Worm (Caenorhabditis elegans) whole organism, L4 larva: ENCODE data around the gene K08F9.1.
A peak's percentile ranks its signal among the peaks of the same experiment; 100 is the strongest.

Experiments used
- F10B5.3 ChIP-seq: sonication (generic microtip); optimal IDR thresholded peaks from 2 replicates; lab custom pipeline; 2016; ENCODE audit warnings: mild to moderate bottlenecking, missing genetic modification characterization, missing compliant biosample characterization
- F37D6.2 ChIP-seq: sonication (generic microtip); optimal IDR thresholded peaks from 2 replicates; lab custom pipeline; 2016; ENCODE audit warnings: mild to moderate bottlenecking, missing genetic modification characterization, missing compliant biosample characterization
- F49E8.2 ChIP-seq: sonication (generic microtip); optimal IDR thresholded peaks from 2 replicates; lab custom pipeline; 2016; ENCODE audit warnings: missing compliant biosample characterization, mild to moderate bottlenecking, missing genetic modification characterization, borderline replicate concordance
- T20F7.1 ChIP-seq: fragments of 200-800 bp; sonication (Bioruptor generic); optimal IDR thresholded peaks from 2 replicates; lab custom pipeline; 2018; ENCODE audit warnings: mild to moderate bottlenecking, missing genetic modification characterization, missing compliant biosample characterization
- T26A8.4 ChIP-seq: fragments of 200-800 bp; sonication (Bioruptor generic); IDR thresholded peaks from 2 replicates; pipeline ENCODE4 v1.3.6; 2022; ENCODE audit warnings: missing genetic modification characterization, missing compliant biosample characterization
- Y105C5A.15 ChIP-seq: fragments of 200-800 bp; sonication (Bioruptor generic); IDR thresholded peaks from 2 replicates; pipeline ENCODE4 v1.3.6; 2022; ENCODE audit warnings: missing genetic modification characterization, missing compliant biosample characterization
- Y48G9A.11 ChIP-seq: fragments of 200-800 bp; sonication (Bioruptor generic); IDR thresholded peaks from 2 replicates; pipeline ENCODE4 v1.3.6; 2022; ENCODE audit warnings: missing genetic modification reagents, missing genetic modification characterization, missing compliant biosample characterization
- Y5F2A.4 ChIP-seq: fragments of 200-800 bp; sonication (Bioruptor generic); optimal IDR thresholded peaks from 2 replicates; lab custom pipeline; 2018; ENCODE audit warnings: mild to moderate bottlenecking, missing genetic modification characterization, missing compliant biosample characterization
- ZK337.2 ChIP-seq: fragments of 200-800 bp; sonication (Bioruptor generic); IDR thresholded peaks from 2 replicates; pipeline ENCODE4 v1.3.6; 2022; ENCODE audit warnings: missing genetic modification reagents, missing genetic modification characterization, missing compliant biosample characterization
- ZK546.5 ChIP-seq, 2 experiments: sonication (generic microtip); optimal IDR thresholded peaks; 2 replicates each; lab custom pipeline; 2017; ENCODE audit warnings: missing biosample characterization in 2 of 2, missing genetic modification characterization in 2 of 2
- ama-1 ChIP-seq: fragments of 150-350 bp; optimal IDR thresholded peaks from 2 replicates; lab custom pipeline; 2014; ENCODE audit warnings: inconsistent platforms, mixed read lengths
- ceh-28 ChIP-seq: fragments of 150-350 bp; optimal IDR thresholded peaks from 2 replicates; lab custom pipeline; 2014; ENCODE audit warnings: missing biosample characterization, missing genetic modification reagents, missing genetic modification characterization
- ceh-44 ChIP-seq: fragments of 200-800 bp; sonication (Bioruptor generic); IDR thresholded peaks from 2 replicates; pipeline ENCODE4 v1.3.6; 2022; ENCODE audit warnings: missing genetic modification reagents, missing genetic modification characterization, missing compliant biosample characterization
- ces-1 ChIP-seq: fragments of 150-350 bp; sonication (generic microtip); optimal IDR thresholded peaks from 4 replicates; lab custom pipeline; 2014; ENCODE audit warnings: missing biosample characterization, missing genetic modification reagents, missing genetic modification characterization
- cey-2 ChIP-seq: sonication (generic microtip); optimal IDR thresholded peaks from 3 replicates; lab custom pipeline; 2017; ENCODE audit warnings: missing genetic modification characterization, mild to moderate bottlenecking, missing compliant biosample characterization, antibody characterized with exemption, borderline replicate concordance; ENCODE audit not compliant: insufficient read depth
- daf-16 ChIP-seq, 3 experiments: sonication (generic microtip); optimal IDR thresholded peaks; 2 replicates each; lab custom pipeline; 2016 to 2017; ENCODE audit warnings: missing genetic modification characterization in 3 of 3, missing genetic modification reagents in 3 of 3, mild to moderate bottlenecking in 2 of 3, missing compliant biosample characterization in 2 of 3, missing biosample characterization in 1 of 3, moderate library complexity in 1 of 3
- daf-8 ChIP-seq: fragments of 200-800 bp; sonication (Bioruptor generic); IDR thresholded peaks from 2 replicates; pipeline ENCODE4 v1.3.6; 2022; ENCODE audit warnings: missing genetic modification characterization, missing compliant biosample characterization
- dmd-9 ChIP-seq: fragments of 200-800 bp; sonication (Bioruptor generic); IDR thresholded peaks from 2 replicates; pipeline ENCODE4 v1.3.6; 2022; ENCODE audit warnings: missing genetic modification reagents, missing genetic modification characterization, missing compliant biosample characterization
- dpl-1 ChIP-seq: fragments of 150-350 bp; optimal IDR thresholded peaks from 2 replicates; lab custom pipeline; 2014; ENCODE audit warnings: missing biosample characterization, missing genetic modification reagents, missing genetic modification characterization
- duxl-1 ChIP-seq: sonication (generic microtip); optimal IDR thresholded peaks from 2 replicates; lab custom pipeline; 2016; ENCODE audit warnings: mild to moderate bottlenecking, missing genetic modification characterization, moderate library complexity, missing compliant biosample characterization; ENCODE audit not compliant: poor library complexity
- dve-1 ChIP-seq: sonication (generic microtip); optimal IDR thresholded peaks from 2 replicates; lab custom pipeline; 2017; ENCODE audit warnings: antibody characterized with exemption, mild to moderate bottlenecking, missing genetic modification characterization, missing compliant biosample characterization; ENCODE audit not compliant: insufficient read depth
- egl-43 ChIP-seq: fragments of 200-800 bp; sonication (Bioruptor generic); IDR thresholded peaks from 2 replicates; pipeline ENCODE4 v1.3.6; 2022; ENCODE audit warnings: missing genetic modification reagents, missing genetic modification characterization, missing compliant biosample characterization
- fkh-10 ChIP-seq: fragments of 150-350 bp; optimal IDR thresholded peaks from 2 replicates; lab custom pipeline; 2014; ENCODE audit warnings: missing biosample characterization, missing genetic modification reagents, missing genetic modification characterization
- hif-1 ChIP-seq, 2 experiments: sonication (generic microtip); optimal IDR thresholded peaks; 2 replicates each; lab custom pipeline; 2016 to 2017; ENCODE audit warnings: missing compliant biosample characterization in 2 of 2, missing genetic modification characterization in 2 of 2, missing genetic modification reagents in 2 of 2, missing genotype in 2 of 2, mild to moderate bottlenecking in 1 of 2
- hlh-11 ChIP-seq: fragments of 200-800 bp; sonication (Bioruptor generic); optimal IDR thresholded peaks from 2 replicates; lab custom pipeline; 2018; ENCODE audit warnings: mild to moderate bottlenecking, missing genetic modification characterization, missing compliant biosample characterization
- hmg-1.1 ChIP-seq: fragments of 200-800 bp; sonication (Bioruptor generic); IDR thresholded peaks from 2 replicates; pipeline ENCODE4 v1.3.6; 2022; ENCODE audit warnings: missing genetic modification reagents, missing genetic modification characterization, missing compliant biosample characterization
- lin-15B ChIP-seq: fragments of 150-350 bp; sonication (generic microtip); optimal IDR thresholded peaks from 3 replicates; lab custom pipeline; 2014; ENCODE audit warnings: missing biosample characterization, missing genetic modification characterization
- lin-38 ChIP-seq: fragments of 200-800 bp; sonication (Bioruptor generic); IDR thresholded peaks from 2 replicates; pipeline ENCODE4 v1.3.6; 2022; ENCODE audit warnings: missing genetic modification reagents, missing genetic modification characterization, missing compliant biosample characterization
- lsy-2 ChIP-seq, 2 experiments: fragments of 150-350 bp in 1 of 2; sonication (generic microtip) in 1 of 2; optimal IDR thresholded peaks; 2 replicates each; lab custom pipeline; 2014 to 2017; ENCODE audit warnings: missing biosample characterization in 2 of 2, missing genetic modification characterization in 2 of 2
- madf-5 ChIP-seq, 2 experiments: fragments of 200-800 bp; sonication (Bioruptor generic); IDR thresholded peaks; 2 replicates each; pipeline ENCODE4 v1.3.6; 2022; ENCODE audit warnings: missing compliant biosample characterization in 2 of 2, missing genetic modification characterization in 2 of 2
- mdt-29 ChIP-seq: fragments of 200-800 bp; sonication (Bioruptor generic); IDR thresholded peaks from 2 replicates; pipeline ENCODE4 v1.3.6; 2022; ENCODE audit warnings: missing genetic modification reagents, missing genetic modification characterization, missing compliant biosample characterization
- mes-2 ChIP-seq: sonication (generic microtip); optimal IDR thresholded peaks from 2 replicates; lab custom pipeline; 2016; ENCODE audit warnings: missing genotype, mild to moderate bottlenecking, missing genetic modification characterization, missing compliant biosample characterization; ENCODE audit not compliant: poor library complexity, severe bottlenecking
- mxl-2 ChIP-seq: fragments of 200-800 bp; sonication (Bioruptor generic); conservative IDR thresholded peaks from 2 replicates; pipeline ENCODE4 v1.3.6; 2022; ENCODE audit warnings: missing genetic modification reagents, missing genetic modification characterization, missing compliant biosample characterization
- nhr-102 ChIP-seq: sonication (generic microtip); optimal IDR thresholded peaks from 2 replicates; lab custom pipeline; 2016; ENCODE audit warnings: mild to moderate bottlenecking, missing genetic modification characterization, moderate library complexity, missing compliant biosample characterization
- nhr-25 ChIP-seq: sonication (generic microtip); optimal IDR thresholded peaks from 2 replicates; lab custom pipeline; 2017; ENCODE audit warnings: missing genetic modification characterization, mild to moderate bottlenecking, missing compliant biosample characterization, antibody characterized with exemption, moderate library complexity, borderline replicate concordance; ENCODE audit not compliant: insufficient read depth
- nhr-28 ChIP-seq: fragments of 150-350 bp; optimal IDR thresholded peaks from 2 replicates; lab custom pipeline; 2014; ENCODE audit warnings: missing biosample characterization, missing genetic modification characterization
- nhr-42 ChIP-seq: fragments of 200-800 bp; sonication (Bioruptor generic); IDR thresholded peaks from 2 replicates; pipeline ENCODE4 v1.3.6; 2022; ENCODE audit warnings: missing genetic modification characterization, missing compliant biosample characterization
- nhr-6 ChIP-seq: fragments of 150-350 bp; optimal IDR thresholded peaks from 2 replicates; lab custom pipeline; 2014; ENCODE audit warnings: missing biosample characterization, missing genetic modification characterization
- nhr-77 ChIP-seq: fragments of 150-350 bp; optimal IDR thresholded peaks from 2 replicates; lab custom pipeline; 2014; ENCODE audit warnings: missing biosample characterization, missing genetic modification characterization
- php-3 ChIP-seq: fragments of 200-800 bp; sonication (Bioruptor generic); IDR thresholded peaks from 2 replicates; pipeline ENCODE4 v1.3.6; 2022; ENCODE audit warnings: missing genetic modification reagents, missing genetic modification characterization, missing compliant biosample characterization
- rbr-2 ChIP-seq: sonication (generic microtip); optimal IDR thresholded peaks from 2 replicates; lab custom pipeline; 2016; ENCODE audit warnings: missing genotype, missing genetic modification characterization, missing compliant biosample characterization
- skn-1 ChIP-seq: fragments of 150-350 bp; optimal IDR thresholded peaks from 2 replicates; lab custom pipeline; 2014; ENCODE audit warnings: missing biosample characterization, missing genetic modification characterization
- tra-1 ChIP-seq: fragments of 200-800 bp; sonication (Bioruptor generic); IDR thresholded peaks from 2 replicates; pipeline ENCODE4 v1.3.6; 2022; ENCODE audit warnings: missing genetic modification reagents, missing genetic modification characterization, missing compliant biosample characterization
- unc-130 ChIP-seq: sonication (generic microtip); optimal IDR thresholded peaks from 2 replicates; lab custom pipeline; 2016; ENCODE audit warnings: missing genetic modification reagents, missing genetic modification characterization, missing compliant biosample characterization
- vab-7 ChIP-seq: fragments of 200-800 bp; sonication (Bioruptor generic); IDR thresholded peaks from 2 replicates; pipeline ENCODE4 v1.3.6; 2022; ENCODE audit warnings: missing genetic modification reagents, missing genetic modification characterization, missing compliant biosample characterization
- zfp-2 ChIP-seq: sonication (generic microtip); optimal IDR thresholded peaks from 2 replicates; lab custom pipeline; 2016; ENCODE audit warnings: mild to moderate bottlenecking, missing genetic modification characterization, missing compliant biosample characterization
- ztf-11 ChIP-seq: fragments of 150-350 bp; optimal IDR thresholded peaks from 2 replicates; lab custom pipeline; 2014; ENCODE audit warnings: missing biosample characterization, missing genetic modification characterization
- ztf-7 ChIP-seq: fragments of 150-350 bp; optimal IDR thresholded peaks from 2 replicates; lab custom pipeline; 2014; ENCODE audit warnings: missing biosample characterization, missing genetic modification characterization

Gene K08F9.1

ce11 chrV:15190903-15191302 is 47.7 kb upstream of the K08F9.1 start, which contains the start of gene Y75B12B.11 (continued):
- peak; percentile 85 for TF ChIP-seq F10B5.3 (tag; lab: Kevin White, UChicago)
- peak; percentile 91 for TF ChIP-seq nhr-42 (GFP tag; lab: Robert Waterston, UW)

- TF ChIP-seq ZK546.5 (tag; optimal IDR thresholded peaks at IDR 0.05; lab: Kevin White, UChicago) (no peak), T26A8.4 (peak; percentile 68), rbr-2 (tag; lab: Kevin White, UChicago) (peak; percentile 81), vab-7 (GFP tag; lab: Robert Waterston, UW) (no peak), lin-15B (tag; lab: Kevin White, UChicago) (peak; percentile 46), egl-43 (GFP tag; lab: Robert Waterston, UW) (no peak), duxl-1 (tag; lab: Kevin White, UChicago) (peak; percentile 51), Y105C5A.15 (GFP tag; lab: Robert Waterston, UW) (no peak), nhr-28 (tag; lab: Kevin White, UChicago) (peak; percentile 59), nhr-102 (tag; lab: Kevin White, UChicago) (peak; percentile 41), ama-1 (peak; percentile 2), mes-2 (tag; lab: Kevin White, UChicago) (peak; percentile 92), ceh-28 (no peak), hif-1 (tag; optimal IDR thresholded peaks at IDR 0.05; lab: Kevin White, UChicago) (peak in 1 of 2 experiments; percentile 60), Y5F2A.4 (GFP tag; lab: Kevin White, UChicago) (no peak), ZK337.2 (no peak), nhr-25 (tag; lab: Kevin White, UChicago) (peak; percentile 28), mxl-2 (GFP tag; lab: Robert Waterston, UW) (no peak), cey-2 (tag; lab: Kevin White, UChicago) (no peak), F37D6.2 (tag; lab: Kevin White, UChicago) (peak; percentile 45), skn-1 (no peak), ceh-44 (GFP tag; lab: Robert Waterston, UW) (no peak), hlh-11 (tag; lab: Kevin White, UChicago) (peak; percentile 73), nhr-6 (tag; lab: Kevin White, UChicago) (peak; percentile 99), zfp-2 (tag; lab: Kevin White, UChicago) (no peak), F49E8.2 (tag; lab: Kevin White, UChicago) (no peak), ztf-11 (tag; lab: Kevin White, UChicago) (no peak), ces-1 (GFP tag; lab: Kevin White, UChicago) (no peak), lin-38 (GFP tag; lab: Robert Waterston, UW) (peak; percentile 98), T20F7.1 (peak; percentile 77), madf-5 (GFP tag; IDR thresholded peaks at IDR 0.05; lab: Robert Waterston, UW) (no peak), fkh-10 (GFP tag; lab: Kevin White, UChicago) (peak; percentile 81), unc-130 (GFP tag; lab: Kevin White, UChicago) (peak; percentile 31), lsy-2 (tag; optimal IDR thresholded peaks at IDR 0.05; lab: Kevin White, UChicago) (peak; percentile 32 to 94), mdt-29 (GFP tag; lab: Robert Waterston, UW) (0 out of 2 replicates have a peak, but pooled peaks have one; percentile 20), nhr-77 (peak; percentile 82), dpl-1 (GFP tag; lab: Kevin White, UChicago) (peak; percentile 99), php-3 (GFP tag; lab: Robert Waterston, UW) (no peak), tra-1 (GFP tag; lab: Robert Waterston, UW) (no peak), daf-16 (GFP tag; optimal IDR thresholded peaks at IDR 0.05; lab: Kevin White, UChicago) (peak in 1 of 2 experiments; percentile 35), daf-16 (tag; optimal IDR thresholded peaks at IDR 0.05; lab: Kevin White, UChicago) (peak; percentile 65), daf-8 (GFP tag; lab: Robert Waterston, UW) (no peak), dmd-9 (GFP tag; lab: Robert Waterston, UW) (peak; percentile 59; the same call in 1 of the 2 replicates), Y48G9A.11 (GFP tag; lab: Robert Waterston, UW) (no peak), hmg-1.1 (GFP tag; lab: Robert Waterston, UW) (peak; percentile 55), ztf-7 (tag; lab: Kevin White, UChicago) (peak; percentile 63), dve-1 (peak; percentile 92)
Measured at ce11 chrV:15189567-15189966, 46.4 kb upstream of the K08F9.1 start, which contains the start of gene cyn-3. Gene cyn-3, plus strand, starts transcription at chrV:15189927.
